Fruit fly (Drosophila melanogaster) S2 (cell line): ENCODE results near the gene Cnx14D.

Source experiments
- CG8478 ChIP-seq: fragments of >200 bp; optimal IDR thresholded peaks from 2 replicates; lab custom pipeline; 2018
- CTCF ChIP-seq, 2 experiments: fragments of >200 bp; optimal IDR thresholded peaks; 2 replicates each; lab custom pipeline; 2018

Cnx14D gene

DNA sequence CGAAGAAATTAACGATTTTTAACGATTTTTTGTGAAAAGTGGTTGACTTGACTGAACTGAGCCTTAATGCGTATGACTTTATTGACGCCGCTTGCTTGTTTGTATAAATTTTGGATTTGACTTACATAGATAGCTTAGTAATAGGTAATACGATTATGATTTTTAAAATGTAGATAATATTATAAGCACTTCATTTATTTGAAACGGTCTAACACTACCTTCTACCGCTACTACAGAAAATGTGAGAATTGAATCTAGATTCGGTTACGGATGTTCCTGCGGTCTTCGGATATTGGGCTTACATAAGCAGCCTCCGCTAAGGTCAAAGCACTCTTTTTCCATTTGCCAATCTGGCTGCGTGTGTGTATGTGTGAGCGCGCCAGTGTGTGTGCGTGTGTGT lies at the start of gene Cnx14D:
Gene Cnx14D (minus strand): TSS at position 101 of the 400 bp plus-strand sequence.
- TF ChIP-seq CG8478 (lab: Kevin White, UChicago) (no peak), CTCF (optimal IDR thresholded peaks at IDR 0.05; lab: Kevin White, UChicago) (no peak)

DNA sequence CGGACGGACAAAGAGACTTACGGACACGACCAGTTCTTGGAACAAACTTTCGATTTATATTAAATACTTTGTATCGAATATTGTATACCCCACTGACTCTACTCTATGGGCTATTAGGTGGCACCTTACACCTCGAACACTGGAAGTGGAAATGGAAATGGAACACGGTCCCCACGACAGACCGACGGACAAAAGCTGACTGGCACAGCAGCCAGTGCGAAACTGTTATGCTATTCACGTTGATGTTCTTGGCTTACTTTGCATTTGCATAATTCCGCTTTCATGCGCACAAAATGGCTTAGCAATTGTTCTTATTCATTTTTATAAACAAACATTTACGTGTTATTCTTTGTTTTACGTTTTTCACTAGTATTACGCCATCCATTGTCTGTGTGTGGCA lies 48.9 kb upstream of the Cnx14D start:
- TF ChIP-seq CTCF (optimal IDR thresholded peaks at IDR 0.05; lab: Kevin White, UChicago) (no peak), CG8478 (lab: Kevin White, UChicago) (no peak)

DNA sequence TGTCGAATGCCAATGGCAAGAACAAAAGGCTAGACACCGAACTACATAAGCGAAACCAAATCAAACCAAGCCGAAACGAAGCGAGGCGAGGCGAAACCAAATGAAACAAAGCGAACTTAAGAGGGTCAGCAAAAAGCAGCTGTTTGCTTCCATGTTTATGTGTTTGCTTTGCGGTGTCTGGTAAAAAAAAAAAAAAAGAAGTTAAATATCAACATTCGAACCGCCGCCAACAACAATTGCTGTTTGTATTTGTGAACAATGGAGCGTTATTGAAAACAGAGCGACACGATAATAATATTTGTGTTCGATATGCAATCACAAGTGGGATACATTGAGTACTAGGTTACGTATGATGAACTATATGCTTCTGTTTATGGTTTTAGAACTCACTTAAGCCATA lies 48.4 kb upstream of the Cnx14D start:
- TF ChIP-seq CTCF (optimal IDR thresholded peaks at IDR 0.05; lab: Kevin White, UChicago) (no peak), CG8478 (lab: Kevin White, UChicago) (no peak)

DNA sequence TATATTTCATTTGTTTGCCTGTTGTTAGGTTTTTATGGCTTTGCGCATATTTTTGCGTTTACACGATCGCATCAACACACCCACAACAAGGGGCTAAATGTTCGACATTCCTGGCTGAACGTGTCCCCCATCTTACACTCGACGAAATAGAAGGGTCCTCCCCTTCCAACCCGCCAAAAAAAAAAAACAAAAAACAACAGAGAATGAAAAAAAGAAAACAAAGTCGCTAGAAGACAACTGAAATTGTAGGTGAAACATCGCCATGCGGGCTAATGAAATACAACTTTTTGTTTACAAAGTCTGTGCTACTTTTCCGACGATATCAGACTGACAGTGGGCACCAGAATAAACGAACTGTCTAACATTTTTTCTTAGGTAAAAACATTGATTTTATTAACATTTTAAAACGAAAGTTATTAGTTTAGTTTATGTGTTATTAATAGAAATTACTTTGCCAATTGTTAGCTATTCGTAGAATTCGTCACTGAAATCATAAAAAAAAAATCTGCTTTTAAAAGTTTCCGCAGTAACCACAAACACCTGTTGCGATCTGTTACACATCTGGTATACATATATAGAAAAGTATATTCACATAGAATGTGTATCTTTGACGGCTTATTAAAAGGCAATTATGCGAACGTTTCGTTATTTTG lies 45.5 kb upstream of the Cnx14D start:
- TF ChIP-seq CG8478 (lab: Kevin White, UChicago): no peak
- no peak for TF ChIP-seq CTCF (optimal IDR thresholded peaks at IDR 0.05; lab: Kevin White, UChicago)

DNA sequence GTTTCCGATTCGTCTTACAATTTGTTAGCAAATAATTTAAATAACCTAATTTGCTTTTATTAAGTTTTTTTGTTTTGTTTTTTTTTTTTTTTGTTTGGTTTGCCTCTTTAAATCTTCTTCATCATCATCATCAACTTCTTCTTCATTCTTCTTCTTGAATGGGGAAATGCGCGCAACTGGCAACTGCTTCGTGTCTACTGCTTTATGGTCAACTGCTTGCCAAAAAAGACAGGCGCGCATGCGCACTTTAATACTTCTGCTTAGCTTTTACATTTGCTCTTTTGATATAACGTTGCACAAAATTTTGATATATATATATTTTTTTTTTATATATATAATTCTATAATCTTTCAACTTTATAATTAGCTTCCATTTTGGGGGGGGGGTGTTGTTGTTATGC lies 40.2 kb upstream of the Cnx14D start:
- TF ChIP-seq CTCF (optimal IDR thresholded peaks at IDR 0.05; lab: Kevin White, UChicago) (no peak), CG8478 (lab: Kevin White, UChicago) (no peak)

DNA sequence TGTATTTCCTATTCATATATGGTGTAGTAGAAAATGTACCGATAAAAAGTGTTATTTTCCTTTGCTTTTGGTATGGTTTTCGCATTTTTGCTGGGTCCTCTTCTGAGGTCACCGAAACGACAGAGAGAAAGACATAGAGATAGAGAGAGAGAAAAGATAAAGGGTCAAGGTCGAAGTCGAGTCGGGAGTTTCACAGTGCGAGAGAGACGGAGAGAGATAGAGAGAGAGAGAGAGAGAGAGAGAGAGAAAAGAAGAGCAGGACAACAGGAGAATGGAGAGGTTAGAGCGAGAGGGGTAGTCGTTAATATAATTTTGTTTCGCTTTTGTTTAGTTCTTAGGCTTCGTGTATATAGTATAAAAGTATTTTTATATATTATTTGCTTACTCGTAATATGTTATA lies 37.0 kb upstream of the Cnx14D start:
- TF ChIP-seq CG8478 (lab: Kevin White, UChicago): no peak
- peak in 1 of 2 experiments; percentile 30 for TF ChIP-seq CTCF (optimal IDR thresholded peaks at IDR 0.05; lab: Kevin White, UChicago)

DNA sequence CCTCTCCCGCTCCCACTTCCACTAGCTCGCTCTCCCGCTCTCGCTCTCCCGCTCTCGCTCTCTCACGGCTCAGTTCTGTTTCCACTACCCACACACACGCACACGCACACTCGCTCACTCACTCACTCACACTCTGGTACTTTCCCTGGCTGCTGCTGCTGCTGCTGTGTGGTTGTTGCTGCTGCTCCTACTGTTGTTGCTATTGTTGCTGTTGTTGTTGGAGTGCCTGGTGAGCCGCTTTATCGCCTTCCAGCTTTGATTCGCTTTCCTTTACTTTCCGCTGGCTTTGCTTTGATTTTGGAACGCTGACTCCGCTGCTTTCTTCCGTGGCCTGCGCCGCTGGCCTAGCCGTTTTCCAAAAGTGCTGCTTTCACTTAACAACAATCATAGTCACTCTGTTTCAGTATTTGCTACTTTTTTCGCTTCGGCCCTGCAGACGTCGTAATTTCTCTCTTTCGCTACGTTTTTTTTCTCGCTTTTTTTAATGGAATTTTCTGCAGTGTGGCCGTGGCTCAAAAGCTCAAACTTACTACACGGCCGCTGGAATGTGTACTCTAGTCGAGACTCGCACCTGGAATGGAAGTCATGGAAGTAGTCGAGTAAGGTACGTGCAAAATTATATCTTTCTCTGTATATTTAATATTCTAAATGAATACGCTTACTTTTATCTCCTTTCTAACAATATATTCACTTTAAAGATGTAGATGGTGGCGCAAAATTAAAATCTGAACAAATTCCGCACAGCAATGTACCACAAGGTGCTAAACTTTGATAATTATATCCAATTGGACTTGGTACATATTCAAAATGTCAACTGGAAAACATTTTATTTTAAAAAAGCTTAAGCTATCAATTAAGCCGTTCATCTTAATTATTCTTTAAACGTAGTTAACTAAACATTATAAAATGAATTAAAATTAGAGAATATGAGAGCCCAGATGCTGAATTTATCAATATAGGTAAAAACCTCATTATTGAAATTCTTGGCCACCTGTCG lies 34.6 kb upstream of the Cnx14D start, which contains the start of gene Pp2B-14D:
Gene Pp2B-14D (minus strand): TSS at position 503 of the 997 bp plus-strand sequence.
- TF ChIP-seq CG8478 (lab: Kevin White, UChicago) (no peak), CTCF (optimal IDR thresholded peaks at IDR 0.05; lab: Kevin White, UChicago) (no peak)

DNA sequence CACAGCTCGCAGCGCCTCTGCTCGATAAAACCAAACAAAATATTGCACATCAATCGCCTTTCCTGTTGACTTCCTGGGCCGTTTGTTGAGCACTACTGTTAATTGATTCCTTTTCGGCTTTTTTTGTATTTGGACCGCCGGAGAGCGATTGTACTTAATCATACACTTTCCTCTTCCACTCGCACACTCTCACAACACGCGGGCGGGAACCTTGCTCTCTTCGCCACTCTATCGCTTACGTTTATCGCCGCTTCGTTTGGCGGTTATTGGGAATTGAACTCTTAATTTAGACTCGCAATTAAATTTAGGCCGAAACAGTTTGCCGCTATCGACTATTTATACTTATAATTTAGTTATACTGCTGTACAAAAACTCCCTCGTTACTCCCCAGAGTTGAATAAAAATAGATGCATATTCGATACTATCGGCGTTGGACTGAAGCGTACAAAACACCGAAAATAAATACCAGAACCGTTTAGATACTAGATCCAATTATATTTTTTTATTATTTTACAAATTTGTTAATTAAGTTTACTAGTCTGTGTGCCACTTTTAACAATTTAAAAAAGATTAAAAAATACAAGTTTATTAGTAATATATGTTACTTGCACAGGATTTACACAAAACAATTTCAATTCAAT lies 28.4 kb upstream of the Cnx14D start, which contains the start of gene Arp2:
Gene Arp2 (minus strand): TSS at position 427 of the 641 bp plus-strand sequence.
- no peak for TF ChIP-seq CG8478 (lab: Kevin White, UChicago)
- no peak for TF ChIP-seq CTCF (optimal IDR thresholded peaks at IDR 0.05; lab: Kevin White, UChicago)

DNA sequence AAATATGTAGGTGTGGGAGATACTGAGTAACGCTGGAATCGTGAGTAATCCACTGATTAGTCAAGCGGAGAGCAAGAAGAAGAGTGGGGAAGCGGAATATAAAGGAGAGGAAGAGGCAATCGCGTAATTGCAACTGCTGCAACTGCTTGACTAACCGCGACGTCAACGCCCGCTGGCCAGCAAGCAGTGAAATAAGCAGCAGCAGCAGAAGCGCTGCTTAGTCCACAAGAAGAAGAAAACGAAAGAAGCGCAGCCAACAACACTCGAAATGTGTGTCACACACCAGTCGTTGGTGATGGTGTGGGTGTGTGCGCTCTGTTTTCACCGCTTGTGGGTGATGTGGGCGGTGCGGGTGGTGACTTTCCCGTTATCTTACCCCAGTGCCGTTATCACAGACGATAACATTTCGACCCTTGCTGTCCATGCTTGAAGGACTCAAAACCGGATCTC lies 27.8 kb upstream of the Cnx14D start:
- peak; percentile 37 to 41 for TF ChIP-seq CTCF (optimal IDR thresholded peaks at IDR 0.05; lab: Kevin White, UChicago)
- no peak for TF ChIP-seq CG8478 (lab: Kevin White, UChicago)

DNA sequence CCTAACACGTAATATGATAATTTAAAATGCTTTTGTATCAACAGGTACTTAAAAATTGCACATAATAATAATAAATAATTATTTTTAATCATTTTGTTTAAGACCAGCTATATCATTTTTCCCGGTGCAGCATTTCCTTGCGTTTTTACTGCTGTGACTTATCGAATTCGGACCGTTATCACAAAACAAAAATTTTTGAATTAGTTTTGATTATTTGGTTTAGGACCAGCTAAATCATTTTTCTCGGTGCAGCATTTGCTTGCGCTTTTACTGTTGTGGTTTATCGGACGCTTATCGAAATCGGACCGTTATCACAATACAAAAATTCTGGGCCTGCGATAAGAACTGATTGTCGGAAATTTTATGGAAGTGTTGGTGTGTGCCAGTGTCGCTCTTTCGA lies 27.4 kb upstream of the Cnx14D start:
- TF ChIP-seq CG8478 (lab: Kevin White, UChicago): no peak
- no peak for TF ChIP-seq CTCF (optimal IDR thresholded peaks at IDR 0.05; lab: Kevin White, UChicago)

DNA sequence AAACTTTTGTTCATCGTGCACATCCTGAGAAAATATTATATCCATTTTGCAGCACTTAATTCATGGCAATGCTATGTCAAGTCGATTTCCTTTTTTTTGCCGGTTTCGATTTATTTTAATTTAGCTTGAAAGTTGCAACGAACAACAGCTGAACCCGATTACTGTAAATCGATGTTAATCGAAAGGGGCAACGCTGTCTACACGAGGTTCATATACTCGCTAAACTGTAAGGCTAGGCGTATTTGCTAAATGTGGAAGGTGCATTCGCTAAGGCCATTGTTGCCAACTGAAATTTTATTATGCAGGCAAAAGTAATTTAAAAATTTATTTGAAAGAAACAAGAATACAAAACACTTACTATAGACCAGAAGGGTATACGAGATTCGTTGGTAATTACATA lies 22.2 kb upstream of the Cnx14D start, which contains the start of gene CG9902:
Gene CG9902 (minus strand): TSS at position 131 of the 400 bp plus-strand sequence.
- TF ChIP-seq CTCF (optimal IDR thresholded peaks at IDR 0.05; lab: Kevin White, UChicago): peak; percentile 36 to 62
- no peak for TF ChIP-seq CG8478 (lab: Kevin White, UChicago)

DNA sequence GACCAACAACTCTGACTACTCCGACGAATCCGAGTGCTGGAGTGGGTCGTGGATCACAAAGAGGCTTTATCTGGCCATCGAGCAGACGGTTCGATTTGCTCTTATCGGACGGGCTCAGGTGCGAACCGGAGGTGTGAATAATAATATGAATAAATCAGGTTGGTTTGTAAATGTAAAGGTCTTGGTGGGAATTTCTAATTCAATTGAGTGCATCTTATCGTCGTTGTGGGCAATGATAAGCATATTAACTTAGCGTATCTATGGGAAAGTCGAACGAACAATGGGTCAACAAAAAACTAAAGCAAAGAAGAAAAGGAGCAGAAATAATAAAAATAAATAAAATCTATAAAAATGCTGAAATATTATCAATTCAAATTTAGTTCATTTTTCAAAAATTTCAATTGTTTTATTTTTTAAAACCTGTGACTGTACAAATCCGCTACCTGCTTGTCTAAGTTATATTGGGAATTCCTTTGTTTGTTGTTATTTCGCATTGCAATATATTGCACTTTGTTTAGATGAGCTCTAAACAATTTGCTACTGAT lies 15.7 kb upstream of the Cnx14D start, which contains the start of gene CG9903:
Gene CG9903 (minus strand): TSS at position 51 of the 545 bp plus-strand sequence.
- TF ChIP-seq CG8478 (lab: Kevin White, UChicago) (no peak), CTCF (optimal IDR thresholded peaks at IDR 0.05; lab: Kevin White, UChicago) (no peak)

DNA sequence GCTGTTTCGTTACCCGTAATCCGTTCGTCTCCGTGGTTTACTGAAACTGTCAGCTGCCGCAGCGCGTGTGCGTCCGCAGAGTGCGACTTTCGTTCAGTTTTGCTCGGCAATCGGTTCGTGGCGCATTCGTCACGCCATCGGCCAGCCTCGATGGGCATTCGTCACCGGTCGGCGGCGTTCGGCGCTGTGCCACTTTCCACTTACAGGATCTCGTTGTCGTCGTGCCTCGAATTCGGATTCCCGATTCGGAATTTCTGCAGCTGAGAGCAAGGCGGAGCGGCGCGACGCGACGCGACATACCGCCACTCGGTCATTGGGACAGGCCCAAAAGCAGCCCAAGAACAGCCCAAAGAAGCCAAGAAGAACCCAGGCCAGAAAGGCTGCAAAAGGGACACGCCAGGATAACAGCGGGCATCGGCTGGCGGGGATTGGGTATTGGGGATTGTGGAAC lies 7.9 kb upstream of the Cnx14D start, which contains the start of gene para:
Gene para (minus strand): TSS at position 51 of the 451 bp plus-strand sequence.
- TF ChIP-seq CTCF (optimal IDR thresholded peaks at IDR 0.05; lab: Kevin White, UChicago) (no peak), CG8478 (lab: Kevin White, UChicago) (no peak)

DNA sequence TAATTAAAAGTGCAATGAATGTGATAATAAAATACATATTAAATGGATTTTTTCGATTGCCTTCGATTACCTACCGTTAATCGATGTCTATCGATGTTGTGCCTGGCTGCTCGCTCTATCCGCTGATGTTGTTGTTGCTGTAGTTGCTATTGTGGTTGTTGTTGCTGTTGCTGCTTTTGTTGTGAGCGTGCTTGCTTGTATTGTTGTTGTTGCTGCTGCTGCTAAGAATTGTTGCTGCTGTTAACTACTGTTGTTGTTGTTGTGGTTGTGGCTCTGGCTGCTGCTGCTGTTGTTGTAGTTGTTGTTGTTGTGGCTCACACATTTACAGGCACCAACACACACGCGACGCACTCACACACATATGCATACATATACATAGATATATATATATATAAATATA lies 2.0 kb upstream of the Cnx14D start:
- no peak for TF ChIP-seq CTCF (optimal IDR thresholded peaks at IDR 0.05; lab: Kevin White, UChicago)
- no peak for TF ChIP-seq CG8478 (lab: Kevin White, UChicago)
